Fruit fly (Drosophila melanogaster): ENCODE results near the gene alpha4GT2.

dm6 chr3R:25851224-25851682, 19.2 kb downstream of the alpha4GT2 start, which contains the start of the genes CG14545 and CG5886:
- TF ChIP-seq Myc (optimal IDR thresholded peaks at IDR 0.05) (no peak), h (optimal IDR thresholded peaks at IDR 0.05) (no peak), insv (optimal IDR thresholded peaks at IDR 0.05) (no peak), psq (optimal IDR thresholded peaks at IDR 0.05) (no peak)

All from Kc167 (cell line).